Fruit fly (Drosophila melanogaster) whole organism, embryonic: Measurements from ENCODE around the gene CG9030.

Experiments
- CG10366 ChIP-seq: fragments of 200-800 bp; sonication (Bioruptor generic); IDR thresholded peaks from 2 replicates; pipeline ENCODE4 v1.3.6; 2022; ENCODE audit warnings: missing biosample characterization, missing genetic modification characterization
- CG11247 ChIP-seq: fragments of 200-800 bp; sonication (Bioruptor generic); IDR thresholded peaks from 2 replicates; pipeline ENCODE4 v1.3.6; 2022; ENCODE audit warnings: missing biosample characterization, missing genetic modification characterization
- CG11723 ChIP-seq: fragments of 200-800 bp; sonication (Bioruptor generic); optimal IDR thresholded peaks from 2 replicates; lab custom pipeline; 2017; ENCODE audit warnings: missing biosample characterization, mild to moderate bottlenecking, missing genetic modification characterization
- CG12744 ChIP-seq: fragments of 200-800 bp; sonication (Bioruptor generic); optimal IDR thresholded peaks from 2 replicates; lab custom pipeline; 2016; ENCODE audit warnings: missing biosample characterization, missing genetic modification characterization
- CG15073 ChIP-seq: fragments of 200-800 bp; sonication (Bioruptor generic); optimal IDR thresholded peaks from 2 replicates; lab custom pipeline; 2016; ENCODE audit warnings: missing biosample characterization, missing genetic modification characterization
- CG15696 ChIP-seq: fragments of 200-800 bp; sonication (Bioruptor generic); optimal IDR thresholded peaks from 2 replicates; lab custom pipeline; 2019; ENCODE audit warnings: missing biosample characterization, mild to moderate bottlenecking, missing genetic modification characterization, moderate library complexity
- CG1602 ChIP-seq: fragments of 200-800 bp; sonication (Bioruptor generic); optimal IDR thresholded peaks from 3 replicates; lab custom pipeline; 2016; ENCODE audit warnings: missing biosample characterization, missing genetic modification characterization
- CG16863 ChIP-seq: fragments of 200-800 bp; sonication (Bioruptor generic); optimal IDR thresholded peaks from 3 replicates; lab custom pipeline; 2016; ENCODE audit warnings: missing biosample characterization, missing genetic modification characterization
- CG17912 ChIP-seq: fragments of 200-800 bp; sonication (Bioruptor generic); optimal IDR thresholded peaks from 2 replicates; lab custom pipeline; 2018; ENCODE audit warnings: missing biosample characterization, mild to moderate bottlenecking, missing genetic modification characterization
- CG1832 ChIP-seq: fragments of 200-800 bp; sonication (Bioruptor generic); optimal IDR thresholded peaks from 2 replicates; lab custom pipeline; 2017; ENCODE audit warnings: missing biosample characterization, mild to moderate bottlenecking, missing genetic modification characterization, inconsistent platforms
- CG18599 ChIP-seq: fragments of 200-800 bp; sonication (Bioruptor generic); optimal IDR thresholded peaks from 3 replicates; lab custom pipeline; 2017; ENCODE audit warnings: missing biosample characterization, missing genetic modification characterization, mild to moderate bottlenecking, moderate library complexity, missing genetic modification reagents
- CG2120 ChIP-seq: fragments of 200-800 bp; sonication (Bioruptor generic); optimal IDR thresholded peaks from 3 replicates; lab custom pipeline; 2016; ENCODE audit warnings: missing biosample characterization, missing genetic modification characterization
- CG34224 ChIP-seq: fragments of 200-800 bp; sonication (Bioruptor generic); IDR thresholded peaks from 3 replicates; pipeline ENCODE4 v1.3.6; 2022; ENCODE audit warnings: missing biosample characterization, missing genetic modification characterization; ENCODE audit not compliant: partially characterized antibody
- CG4360 ChIP-seq: fragments of 200-800 bp; sonication (Bioruptor generic); IDR thresholded peaks from 2 replicates; pipeline ENCODE4 v1.3.6; 2022; ENCODE audit warnings: missing biosample characterization, missing genetic modification characterization
- CG6654 ChIP-seq: fragments of 200-800 bp; sonication (Bioruptor generic); optimal IDR thresholded peaks from 2 replicates; lab custom pipeline; 2017; ENCODE audit warnings: missing biosample characterization, mild to moderate bottlenecking, missing genetic modification characterization
- CG6683 ChIP-seq: fragments of 200-800 bp; sonication (Bioruptor generic); optimal IDR thresholded peaks from 2 replicates; lab custom pipeline; 2017; ENCODE audit warnings: missing biosample characterization, mild to moderate bottlenecking, missing genetic modification characterization, missing genetic modification reagents
- CG8478 ChIP-seq: fragments of >200 bp; optimal IDR thresholded peaks from 2 replicates; lab custom pipeline; 2018
- CG9797 ChIP-seq: fragments of 200-800 bp; sonication (Bioruptor generic); optimal IDR thresholded peaks from 3 replicates; lab custom pipeline; 2018; ENCODE audit warnings: missing biosample characterization, mild to moderate bottlenecking, missing genetic modification characterization
- CG9817 ChIP-seq: fragments of 200-800 bp; sonication (Bioruptor generic); optimal IDR thresholded peaks from 2 replicates; lab custom pipeline; 2018; ENCODE audit warnings: missing biosample characterization, mild to moderate bottlenecking, missing genetic modification characterization, moderate library complexity
- CHES-1-like ChIP-seq: fragments of 200-800 bp; sonication (Bioruptor generic); optimal IDR thresholded peaks from 2 replicates; lab custom pipeline; 2016; ENCODE audit warnings: missing biosample characterization, missing genetic modification characterization
- D ChIP-seq, 2 experiments: fragments of 200-800 bp in 1 of 2; fragments of >200 bp in 1 of 2; sonication (Bioruptor generic) in 1 of 2; optimal IDR thresholded peaks; 2 replicates in 1 of 2; 3 replicates in 1 of 2; lab custom pipeline; 2017; ENCODE audit warnings: mild to moderate bottlenecking in 1 of 2, missing biosample characterization in 1 of 2, missing genetic modification characterization in 1 of 2, missing genetic modification reagents in 1 of 2
- Dip3 ChIP-seq: fragments of 200-800 bp; sonication (Bioruptor generic); optimal IDR thresholded peaks from 3 replicates; lab custom pipeline; 2016; ENCODE audit warnings: missing biosample characterization, missing genetic modification characterization
- Elba2 ChIP-seq: fragments of 200-800 bp; sonication (Bioruptor generic); optimal IDR thresholded peaks from 3 replicates; lab custom pipeline; 2016; ENCODE audit warnings: missing biosample characterization, missing genetic modification characterization
- HLH4C ChIP-seq: fragments of 200-800 bp; sonication (Bioruptor generic); IDR thresholded peaks from 3 replicates; pipeline ENCODE4 v1.3.6; 2022; ENCODE audit warnings: missing biosample characterization, missing genetic modification characterization; ENCODE audit not compliant: partially characterized antibody
- Hmx ChIP-seq: fragments of 200-800 bp; sonication (Bioruptor generic); optimal IDR thresholded peaks from 2 replicates; lab custom pipeline; 2016; ENCODE audit warnings: missing biosample characterization, missing genetic modification characterization
- Hr39 ChIP-seq: fragments of >200 bp; optimal IDR thresholded peaks from 2 replicates; lab custom pipeline; 2017
- MESR4 ChIP-seq: fragments of 200-800 bp; sonication (Bioruptor generic); optimal IDR thresholded peaks from 2 replicates; lab custom pipeline; 2018; ENCODE audit warnings: missing biosample characterization, mild to moderate bottlenecking, missing genetic modification characterization, moderate library complexity
- Nf-YB ChIP-seq: fragments of 200-800 bp; sonication (Bioruptor generic); optimal IDR thresholded peaks from 3 replicates; lab custom pipeline; 2019; ENCODE audit warnings: missing biosample characterization, mild to moderate bottlenecking, missing genetic modification characterization, moderate library complexity
- PHDP ChIP-seq: fragments of 200-800 bp; sonication (Bioruptor generic); optimal IDR thresholded peaks from 3 replicates; lab custom pipeline; 2018; ENCODE audit warnings: missing biosample characterization, mild to moderate bottlenecking, missing genetic modification characterization, moderate library complexity
- Poxn ChIP-seq: fragments of 200-800 bp; sonication (Bioruptor generic); IDR thresholded peaks from 2 replicates; pipeline ENCODE4 v1.3.6; 2022; ENCODE audit warnings: missing biosample characterization, missing genetic modification characterization
- Ptx1 ChIP-seq: fragments of 200-800 bp; sonication (Bioruptor generic); IDR thresholded peaks from 2 replicates; pipeline ENCODE4 v1.3.6; 2022; ENCODE audit warnings: missing biosample characterization, missing genetic modification characterization
- Rx ChIP-seq: fragments of 200-800 bp; sonication (Bioruptor generic); IDR thresholded peaks from 2 replicates; pipeline ENCODE4 v1.3.6; 2022; ENCODE audit warnings: missing biosample characterization, missing genetic modification characterization
- Side ChIP-seq: fragments of 200-800 bp; sonication (Bioruptor generic); optimal IDR thresholded peaks from 2 replicates; lab custom pipeline; 2016; ENCODE audit warnings: missing biosample characterization, missing genetic modification characterization
- Sox102F ChIP-seq: fragments of 200-800 bp; sonication (Bioruptor generic); optimal IDR thresholded peaks from 2 replicates; lab custom pipeline; 2018; ENCODE audit warnings: missing biosample characterization, mild to moderate bottlenecking, missing genetic modification characterization, moderate library complexity
- Ssrp ChIP-seq: fragments of 200-800 bp; sonication (Bioruptor generic); optimal IDR thresholded peaks from 2 replicates; lab custom pipeline; 2018; ENCODE audit warnings: missing biosample characterization, mild to moderate bottlenecking, missing genetic modification characterization, moderate library complexity
- abd-A ChIP-seq: fragments of 200-800 bp; sonication (Bioruptor generic); optimal IDR thresholded peaks from 3 replicates; lab custom pipeline; 2019; ENCODE audit warnings: missing biosample characterization, mild to moderate bottlenecking, missing genetic modification characterization, moderate library complexity
- ac ChIP-seq: fragments of 200-800 bp; sonication (Bioruptor generic); optimal IDR thresholded peaks from 3 replicates; lab custom pipeline; 2017; ENCODE audit warnings: missing biosample characterization, mild to moderate bottlenecking, missing genetic modification characterization
- ap ChIP-seq: fragments of 200-800 bp; sonication (Bioruptor generic); IDR thresholded peaks from 2 replicates; pipeline ENCODE4 v1.3.6; 2022; ENCODE audit warnings: missing biosample characterization, missing genetic modification characterization
- bab2 ChIP-seq: fragments of 200-800 bp; sonication (Bioruptor generic); optimal IDR thresholded peaks from 2 replicates; lab custom pipeline; 2016; ENCODE audit warnings: missing biosample characterization, missing genetic modification characterization
- caup ChIP-seq: fragments of 200-800 bp; sonication (Bioruptor generic); optimal IDR thresholded peaks from 3 replicates; lab custom pipeline; 2017; ENCODE audit warnings: missing biosample characterization, mild to moderate bottlenecking, missing genetic modification characterization, moderate library complexity; ENCODE audit not compliant: severe bottlenecking
- croc ChIP-seq: fragments of 200-800 bp; sonication (Bioruptor generic); conservative IDR thresholded peaks from 3 replicates; pipeline ENCODE4 v1.3.6; 2022; ENCODE audit warnings: missing biosample characterization, missing genetic modification characterization
- disco-r ChIP-seq: fragments of 200-800 bp; sonication (Bioruptor generic); optimal IDR thresholded peaks from 2 replicates; lab custom pipeline; 2016; ENCODE audit warnings: missing biosample characterization, missing genetic modification characterization
- dmrt99B ChIP-seq: fragments of 200-800 bp; sonication (Bioruptor generic); optimal IDR thresholded peaks from 2 replicates; lab custom pipeline; 2018; ENCODE audit warnings: missing biosample characterization, mild to moderate bottlenecking, missing genetic modification characterization, moderate library complexity
- fu2 ChIP-seq: fragments of 200-800 bp; sonication (Bioruptor generic); optimal IDR thresholded peaks from 2 replicates; lab custom pipeline; 2016; ENCODE audit warnings: missing biosample characterization, missing genetic modification characterization
- onecut ChIP-seq: fragments of 200-800 bp; sonication (Bioruptor generic); IDR thresholded peaks from 2 replicates; pipeline ENCODE4 v1.3.6; 2022; ENCODE audit warnings: missing biosample characterization, missing genetic modification characterization
- shn ChIP-seq: fragments of 200-800 bp; sonication (Bioruptor generic); optimal IDR thresholded peaks from 3 replicates; lab custom pipeline; 2016; ENCODE audit warnings: missing biosample characterization, missing genetic modification characterization
- sob ChIP-seq: fragments of 200-800 bp; sonication (Bioruptor generic); IDR thresholded peaks from 2 replicates; pipeline ENCODE4 v1.3.6; 2022; ENCODE audit warnings: missing biosample characterization, missing genetic modification characterization
- sr ChIP-seq: fragments of 200-800 bp; sonication (Bioruptor generic); IDR thresholded peaks from 3 replicates; pipeline ENCODE4 v1.3.6; 2022; ENCODE audit warnings: missing biosample characterization, missing genetic modification characterization
- vvl ChIP-seq: fragments of 200-800 bp; sonication (Bioruptor generic); IDR thresholded peaks from 2 replicates; pipeline ENCODE4 v1.3.6; 2022; ENCODE audit warnings: missing biosample characterization, missing genetic modification characterization

The CG9030 gene

DNA sequence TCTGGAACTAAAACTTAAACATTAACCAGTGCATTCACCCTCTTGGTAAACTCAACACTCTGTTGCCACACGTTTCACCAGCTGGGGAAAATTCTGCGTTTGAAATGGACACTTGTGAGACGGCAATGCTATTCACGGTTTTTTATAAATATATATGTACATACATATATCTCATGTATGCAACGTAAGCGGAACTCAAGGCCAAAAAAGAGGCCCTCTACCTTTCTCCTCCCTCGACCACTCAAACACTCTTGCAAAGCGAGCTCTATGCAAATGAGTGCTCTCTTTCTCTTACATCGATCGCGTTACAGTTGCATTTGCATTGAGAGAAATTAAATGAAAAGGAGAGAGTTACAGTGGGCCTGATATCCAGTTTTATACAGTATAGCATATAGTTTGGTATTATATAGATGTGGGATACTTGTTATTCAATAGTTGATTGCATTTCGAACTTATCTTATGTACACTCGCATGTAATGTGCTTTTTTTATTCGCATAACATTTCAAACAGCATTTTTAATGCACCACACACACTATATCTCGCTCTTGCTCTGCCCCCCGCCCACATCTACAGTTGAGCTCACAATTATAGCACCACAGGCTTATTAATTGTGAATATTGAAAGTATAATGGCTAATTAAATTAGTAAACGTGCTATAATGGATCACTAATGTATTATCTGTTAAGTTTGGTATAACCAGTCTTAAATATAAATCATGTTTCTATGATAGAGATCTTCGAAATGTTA, 2.6 kb downstream of the CG9030 start (continued):
- TF ChIP-seq CG8478 (lab: Kevin White, UChicago) = no peak
- TF ChIP-seq Hmx (GFP tag; lab: Kevin White, UChicago) = no peak
- TF ChIP-seq MESR4 = no peak
- TF ChIP-seq PHDP = peak; percentile 27
- no peak for TF ChIP-seq CG9797
- no peak for TF ChIP-seq disco-r (GFP tag; lab: Kevin White, UChicago)
- no peak for TF ChIP-seq CG15073 (GFP tag; lab: Kevin White, UChicago)
- peak; percentile 12; the same call in 1 of the 2 replicates for TF ChIP-seq onecut
- TF ChIP-seq ac (GFP tag; lab: Kevin White, UChicago) = no peak
- TF ChIP-seq Hr39 = no peak
- no peak for TF ChIP-seq CG12744 (GFP tag; lab: Kevin White, UChicago)
- TF ChIP-seq D (optimal IDR thresholded peaks at IDR 0.05; lab: Kevin White, UChicago) = no peak
- TF ChIP-seq D (GFP tag; optimal IDR thresholded peaks at IDR 0.05; lab: Kevin White, UChicago) = no peak
- peak; percentile 33 for TF ChIP-seq CG16863 (GFP tag; lab: Kevin White, UChicago)
- TF ChIP-seq Rx (GFP tag; lab: Robert Waterston, UW) = peak; percentile 25; the same call in 1 of the 2 replicates
- TF ChIP-seq CG11723 (GFP tag; lab: Kevin White, UChicago) = peak; percentile 0
- no peak for TF ChIP-seq CG17912 (GFP tag; lab: Kevin White, UChicago)
- TF ChIP-seq CG2120 (GFP tag; lab: Kevin White, UChicago) = no peak
- peak; percentile 6 for TF ChIP-seq CG9817 (tag; lab: Kevin White, UChicago)
- no peak for TF ChIP-seq CG1832
- TF ChIP-seq caup (GFP tag; lab: Kevin White, UChicago) = no peak
- TF ChIP-seq HLH4C = no peak
- TF ChIP-seq Side (GFP tag; lab: Kevin White, UChicago) = no peak
- peak; percentile 66 for TF ChIP-seq dmrt99B (tag; lab: Kevin White, UChicago)
- TF ChIP-seq CG4360 (GFP tag; lab: Robert Waterston, UW) = no peak
- no peak for TF ChIP-seq CG6683
- peak; percentile 18 for TF ChIP-seq shn
- TF ChIP-seq CG6654 (GFP tag; lab: Kevin White, UChicago) = peak; percentile 10
- TF ChIP-seq ap (GFP tag; lab: Robert Waterston, UW) = peak; percentile 24; the same call in 1 of the 2 replicates
- TF ChIP-seq CG34224 = no peak
- TF ChIP-seq CG10366 (GFP tag; lab: Robert Waterston, UW) = peak; percentile 43
- no peak for TF ChIP-seq abd-A (tag; lab: Kevin White, UChicago)
- no peak for TF ChIP-seq CHES-1-like (GFP tag; lab: Kevin White, UChicago)
- TF ChIP-seq CG18599 (GFP tag; lab: Kevin White, UChicago) = no peak
- peak; percentile 53 for TF ChIP-seq Ptx1 (GFP tag; lab: Robert Waterston, UW)
- TF ChIP-seq CG15696 (tag; lab: Kevin White, UChicago) = no peak
- no peak for TF ChIP-seq fu2 (GFP tag; lab: Kevin White, UChicago)
- peak; percentile 85; the same call in 1 of the 2 replicates for TF ChIP-seq vvl (GFP tag; lab: Robert Waterston, UW)
- peak; percentile 29 for TF ChIP-seq Nf-YB (GFP tag; lab: Kevin White, UChicago)
- TF ChIP-seq Dip3 (GFP tag; lab: Kevin White, UChicago) = no peak
- TF ChIP-seq CG11247 (GFP tag; lab: Robert Waterston, UW) = no peak
- peak; percentile 74 for TF ChIP-seq Sox102F
- peak; percentile 43; the same call in 1 of the 3 replicates for TF ChIP-seq croc
- no peak for TF ChIP-seq Elba2 (GFP tag; lab: Kevin White, UChicago)
- TF ChIP-seq CG1602 (GFP tag; lab: Kevin White, UChicago) = peak; percentile 22
- TF ChIP-seq bab2 (GFP tag; lab: Kevin White, UChicago) = peak; percentile 1
- TF ChIP-seq sr (GFP tag; lab: Robert Waterston, UW) = 0 out of 3 replicates have a peak, but pooled peaks have one; percentile 27
- no peak for TF ChIP-seq Poxn (GFP tag; lab: Robert Waterston, UW)
- TF ChIP-seq Ssrp = peak; percentile 36
- TF ChIP-seq sob (GFP tag; lab: Robert Waterston, UW) = no peak
